Worm (Caenorhabditis elegans) whole organism, early embryonic: ENCODE measurements around the gene F57A10.4.
"Not testable (repeated sequence)": the region's sequence is repeated elsewhere in the genome, so short reads cannot be mapped to it uniquely, and the experiment has no call there.

ENCODE experiments used
- B0310.2 ChIP-seq: sonication (generic microtip); optimal IDR thresholded peaks from 2 replicates; lab custom pipeline; 2016; ENCODE audit warnings: mild to moderate bottlenecking, missing genetic modification characterization, missing compliant biosample characterization
- F13C5.2 ChIP-seq: sonication (generic microtip); optimal IDR thresholded peaks from 2 replicates; lab custom pipeline; 2017; ENCODE audit warnings: mild to moderate bottlenecking, missing genetic modification characterization, inconsistent platforms, missing compliant biosample characterization
- aly-1 ChIP-seq: sonication (generic microtip); optimal IDR thresholded peaks from 2 replicates; lab custom pipeline; 2016; ENCODE audit warnings: missing genetic modification characterization, missing compliant biosample characterization
- ama-1 ChIP-seq: fragments of 150-350 bp; optimal IDR thresholded peaks from 2 replicates; lab custom pipeline; 2014
- ceh-13 ChIP-seq: fragments of 200-800 bp; sonication (Bioruptor generic); optimal IDR thresholded peaks from 2 replicates; lab custom pipeline; 2018; ENCODE audit warnings: mild to moderate bottlenecking, missing genetic modification characterization, missing compliant biosample characterization
- ceh-36 ChIP-seq: sonication (generic microtip); optimal IDR thresholded peaks from 2 replicates; lab custom pipeline; 2016; ENCODE audit warnings: missing genetic modification characterization, inconsistent platforms, missing compliant biosample characterization
- ets-7 ChIP-seq: sonication (generic microtip); optimal IDR thresholded peaks from 2 replicates; lab custom pipeline; 2016; ENCODE audit warnings: missing genotype, missing genetic modification characterization, missing compliant biosample characterization
- flt-1 ChIP-seq: fragments of 200-800 bp; sonication (Bioruptor generic); IDR thresholded peaks from 2 replicates; pipeline ENCODE4 v1.3.6; 2022; ENCODE audit warnings: missing genetic modification characterization, missing compliant biosample characterization
- hmbx-1 ChIP-seq: sonication (generic microtip); optimal IDR thresholded peaks from 2 replicates; lab custom pipeline; 2016; ENCODE audit warnings: mild to moderate bottlenecking, missing genetic modification characterization, missing compliant biosample characterization
- hmg-4 ChIP-seq: fragments of 200-800 bp; sonication (Bioruptor generic); optimal IDR thresholded peaks from 2 replicates; lab custom pipeline; 2018; ENCODE audit warnings: mild to moderate bottlenecking, missing genetic modification characterization, missing compliant biosample characterization
- hnd-1 ChIP-seq: sonication (generic microtip); optimal IDR thresholded peaks from 2 replicates; lab custom pipeline; 2016; ENCODE audit warnings: missing genetic modification characterization, missing compliant biosample characterization
- pes-1 ChIP-seq: fragments of 200-800 bp; sonication (Bioruptor generic); IDR thresholded peaks from 2 replicates; pipeline ENCODE4 v1.3.6; 2022; ENCODE audit warnings: missing genetic modification reagents, missing genetic modification characterization, missing compliant biosample characterization
- scrt-1 ChIP-seq: fragments of 200-800 bp; sonication (Bioruptor generic); IDR thresholded peaks from 2 replicates; pipeline ENCODE4 v1.3.6; 2022; ENCODE audit warnings: missing genetic modification characterization, missing compliant biosample characterization
- sea-1 ChIP-seq: fragments of 200-800 bp; sonication (Bioruptor generic); conservative IDR thresholded peaks from 2 replicates; pipeline ENCODE4 v1.3.6; 2022; ENCODE audit warnings: missing genetic modification characterization, missing compliant biosample characterization
- tbx-11 ChIP-seq: fragments of 200-800 bp; sonication (Bioruptor generic); IDR thresholded peaks from 2 replicates; pipeline ENCODE4 v1.3.6; 2022; ENCODE audit warnings: missing genetic modification characterization, missing compliant biosample characterization
- tbx-37 ChIP-seq: fragments of 200-800 bp; sonication (Bioruptor generic); conservative IDR thresholded peaks from 2 replicates; pipeline ENCODE4 v1.3.6; 2022; ENCODE audit warnings: missing genetic modification reagents, missing genetic modification characterization, missing compliant biosample characterization
- tra-4 ChIP-seq: sonication (generic microtip); optimal IDR thresholded peaks from 2 replicates; lab custom pipeline; 2017; ENCODE audit warnings: missing genetic modification characterization, missing compliant biosample characterization

The F57A10.4 gene

DNA sequence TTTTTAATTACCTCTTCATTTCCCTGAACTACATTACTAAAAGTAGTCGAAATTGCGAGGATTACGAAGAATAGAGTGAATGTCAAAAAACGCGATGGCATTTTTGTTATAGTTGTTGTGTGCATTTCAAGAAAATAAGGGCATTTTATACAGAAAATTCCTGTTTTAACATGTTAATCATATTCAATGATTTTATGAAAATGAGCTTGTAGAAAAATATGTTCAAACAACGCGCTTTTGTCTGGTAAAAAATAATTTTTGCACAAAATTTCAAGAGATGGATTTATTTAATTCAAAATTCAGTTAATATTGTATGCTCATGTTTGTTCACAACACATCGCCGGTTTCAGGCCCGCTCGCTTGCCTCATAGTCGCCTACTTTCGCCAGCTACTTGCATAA, 28.9 kb downstream of the F57A10.4 start, which contains the start of gene T26E4.10:
TSS of gene T26E4.10 (minus strand) at position 101 of the 400 bp plus-strand sequence.
- TF ChIP-seq sea-1 (GFP tag; lab: Robert Waterston, UW) (no peak), ama-1 (lab: Kevin White, UChicago) (no peak), ceh-36 (tag; lab: Kevin White, UChicago) (no peak), hmg-4 (GFP tag; lab: Kevin White, UChicago) (no peak), flt-1 (GFP tag; lab: Robert Waterston, UW) (no peak), F13C5.2 (tag; lab: Kevin White, UChicago) (no peak), scrt-1 (GFP tag; lab: Robert Waterston, UW) (no peak), tbx-37 (GFP tag; lab: Robert Waterston, UW) (no peak), aly-1 (no peak), pes-1 (GFP tag; lab: Robert Waterston, UW) (no peak), ceh-13 (no peak), B0310.2 (tag; lab: Kevin White, UChicago) (no peak), hnd-1 (tag; lab: Kevin White, UChicago) (no peak), hmbx-1 (tag; lab: Kevin White, UChicago) (no peak), tbx-11 (GFP tag; lab: Robert Waterston, UW) (no peak)

- TF ChIP-seq B0310.2 (tag; lab: Kevin White, UChicago); ama-1 (lab: Kevin White, UChicago); hmg-4 (GFP tag; lab: Kevin White, UChicago): not testable (repeated sequence)
Observed at ce11 chrV:15802623-15803022, 33.4 kb downstream of the F57A10.4 start, which contains the start of gene T26E4.9. Gene T26E4.9, minus strand, starts transcription at chrV:15802723.

DNA sequence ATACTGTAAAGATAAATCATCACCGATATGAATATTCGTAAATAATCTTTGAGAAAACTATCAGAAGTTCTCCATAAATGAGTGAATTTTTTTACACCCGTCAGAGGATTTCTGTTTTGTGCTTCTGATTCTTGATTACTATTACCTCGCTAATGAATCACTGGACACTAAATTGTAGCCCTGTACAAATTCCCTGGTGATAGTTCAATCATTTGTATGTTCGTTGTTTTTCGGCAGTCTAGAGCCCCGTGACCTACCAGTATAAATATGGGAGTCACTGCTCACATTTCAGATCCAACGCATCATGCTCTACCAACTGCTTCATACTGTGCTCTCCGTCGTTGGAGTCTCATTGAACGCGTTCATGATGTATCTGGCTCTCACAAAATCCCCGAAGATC, 33.8 kb downstream of the F57A10.4 start, which contains the start of gene srd-27:
TSS of gene srd-27 (plus strand) at position 301 of the 400 bp plus-strand sequence.
- not testable (repeated sequence) for TF ChIP-seq aly-1; ceh-13; pes-1 (GFP tag; lab: Robert Waterston, UW)

DNA sequence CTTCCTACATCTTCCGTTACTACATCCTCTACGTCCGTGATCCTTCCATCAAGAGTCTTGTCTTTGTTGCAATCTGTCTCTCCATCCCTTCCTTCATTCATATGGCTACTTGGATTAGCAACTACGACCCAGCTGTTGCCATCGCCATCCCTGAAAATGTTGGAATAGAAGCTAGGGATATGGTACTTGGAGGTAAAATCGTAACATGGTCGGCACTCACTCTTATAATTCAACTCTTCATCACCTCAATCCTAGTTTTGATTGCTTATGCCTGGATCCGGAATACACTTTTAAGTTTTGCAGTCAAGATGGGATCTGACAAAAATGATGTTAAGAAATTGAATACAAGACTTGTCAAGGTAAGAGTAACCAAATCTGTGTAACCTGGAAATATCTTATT, 34.5 kb downstream of the F57A10.4 start, which contains the start of gene T26E4.18:
TSS of gene T26E4.18 (minus strand) at position 101 of the 400 bp plus-strand sequence.
- not testable (repeated sequence) for TF ChIP-seq tbx-11 (GFP tag; lab: Robert Waterston, UW); sea-1 (GFP tag; lab: Robert Waterston, UW); B0310.2 (tag; lab: Kevin White, UChicago)

DNA sequence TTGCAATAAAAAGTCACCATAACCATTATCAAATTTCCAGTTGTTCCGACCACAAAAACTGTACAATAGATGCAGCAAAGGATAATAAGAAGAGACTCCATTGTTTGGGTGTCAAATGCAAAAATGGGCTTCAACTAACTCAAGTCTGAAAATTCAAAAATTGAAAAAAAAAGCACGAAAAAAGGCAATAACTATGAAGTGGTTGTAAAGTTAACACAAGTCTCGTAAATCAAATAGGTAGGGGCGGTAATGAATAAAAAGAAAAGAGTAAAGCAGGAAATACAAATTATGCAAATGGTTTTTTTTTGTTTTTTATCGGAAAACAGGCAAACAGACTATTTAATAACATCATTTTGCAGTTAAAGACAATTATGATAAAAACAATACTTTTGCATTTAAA, 38.2 kb downstream of the F57A10.4 start, which contains the start of gene srsx-38:
TSS of gene srsx-38 (minus strand) at position 101 of the 400 bp plus-strand sequence.
- TF ChIP-seq ceh-36 (tag; lab: Kevin White, UChicago); tbx-11 (GFP tag; lab: Robert Waterston, UW); ceh-13: not testable (repeated sequence)

DNA sequence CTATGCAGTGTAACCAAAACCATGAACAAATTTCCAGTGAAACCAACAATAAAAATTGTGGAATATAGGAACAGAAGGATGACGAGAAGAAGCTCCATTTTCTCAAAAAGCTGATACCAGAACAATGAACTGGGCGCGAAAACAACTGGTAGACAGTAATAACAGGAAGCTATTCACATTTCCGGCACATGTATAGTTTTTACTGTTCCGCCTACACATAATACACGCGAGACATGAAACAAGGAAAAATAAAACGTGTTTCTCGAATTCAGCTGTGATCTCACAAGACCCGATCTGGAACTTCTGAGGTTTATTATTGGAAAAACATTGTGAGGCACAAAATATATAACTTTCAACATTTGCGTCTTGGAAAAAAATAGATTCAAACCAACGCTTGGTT, 40.3 kb downstream of the F57A10.4 start, which contains the start of gene srsx-36:
TSS of gene srsx-36 (minus strand) at position 101 of the 400 bp plus-strand sequence.
- TF ChIP-seq F13C5.2 (tag; lab: Kevin White, UChicago) = no peak
- TF ChIP-seq hnd-1 (tag; lab: Kevin White, UChicago) = no peak
- TF ChIP-seq sea-1 (GFP tag; lab: Robert Waterston, UW) = no peak
- TF ChIP-seq tbx-11 (GFP tag; lab: Robert Waterston, UW) = no peak
- no peak for TF ChIP-seq scrt-1 (GFP tag; lab: Robert Waterston, UW)
- no peak for TF ChIP-seq B0310.2 (tag; lab: Kevin White, UChicago)
- TF ChIP-seq ceh-13 = no peak
- no peak for TF ChIP-seq hmbx-1 (tag; lab: Kevin White, UChicago)
- TF ChIP-seq ceh-36 (tag; lab: Kevin White, UChicago) = no peak
- no peak for TF ChIP-seq flt-1 (GFP tag; lab: Robert Waterston, UW)
- no peak for TF ChIP-seq hmg-4 (GFP tag; lab: Kevin White, UChicago)
- TF ChIP-seq tbx-37 (GFP tag; lab: Robert Waterston, UW) = no peak
- TF ChIP-seq pes-1 (GFP tag; lab: Robert Waterston, UW) = no peak
- TF ChIP-seq ama-1 (lab: Kevin White, UChicago) = no peak
- no peak for TF ChIP-seq ets-7 (tag; lab: Kevin White, UChicago)
- TF ChIP-seq tra-4 (tag; lab: Kevin White, UChicago) = no peak
- TF ChIP-seq aly-1 = no peak

DNA sequence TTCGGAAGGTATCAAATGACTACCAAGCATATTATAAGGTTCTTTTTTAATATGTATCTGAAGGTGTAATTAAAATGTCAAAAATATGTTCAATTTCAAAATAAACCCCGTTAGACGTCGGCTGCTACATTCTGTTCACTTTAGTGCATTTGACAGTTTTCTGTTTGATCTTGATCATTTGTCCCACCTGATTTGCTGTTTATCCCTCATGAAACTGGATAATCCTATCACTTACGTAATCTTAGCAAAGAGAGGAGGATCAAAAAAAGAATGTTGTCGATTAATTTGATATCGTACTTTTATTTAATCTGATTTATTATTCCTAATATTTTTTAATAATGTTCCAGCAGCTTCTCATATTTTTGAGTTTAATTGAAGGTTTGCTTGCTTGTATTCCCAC, 41.2 kb downstream of the F57A10.4 start, which contains the start of gene F54B8.1:
TSS of gene F54B8.1 (plus strand) at position 301 of the 400 bp plus-strand sequence.
- no peak for TF ChIP-seq aly-1
- no peak for TF ChIP-seq hmbx-1 (tag; lab: Kevin White, UChicago)
- TF ChIP-seq tbx-11 (GFP tag; lab: Robert Waterston, UW) = no peak
- no peak for TF ChIP-seq ama-1 (lab: Kevin White, UChicago)
- no peak for TF ChIP-seq ceh-36 (tag; lab: Kevin White, UChicago)
- TF ChIP-seq hnd-1 (tag; lab: Kevin White, UChicago) = no peak
- TF ChIP-seq F13C5.2 (tag; lab: Kevin White, UChicago) = no peak
- no peak for TF ChIP-seq sea-1 (GFP tag; lab: Robert Waterston, UW)
- no peak for TF ChIP-seq ceh-13
- no peak for TF ChIP-seq tbx-37 (GFP tag; lab: Robert Waterston, UW)
- no peak for TF ChIP-seq tra-4 (tag; lab: Kevin White, UChicago)
- no peak for TF ChIP-seq pes-1 (GFP tag; lab: Robert Waterston, UW)
- TF ChIP-seq flt-1 (GFP tag; lab: Robert Waterston, UW) = no peak
- no peak for TF ChIP-seq ets-7 (tag; lab: Kevin White, UChicago)
- TF ChIP-seq hmg-4 (GFP tag; lab: Kevin White, UChicago) = no peak
- TF ChIP-seq B0310.2 (tag; lab: Kevin White, UChicago) = no peak
- no peak for TF ChIP-seq scrt-1 (GFP tag; lab: Robert Waterston, UW)
